Fruit fly (Drosophila melanogaster): ENCODE measurements around the gene Ge-1.
A peak's percentile ranks its signal among the peaks of the same experiment; 100 is the strongest.

Gene Ge-1

dm6 chr2L:11065106-11065878 is 35.4 kb downstream of the Ge-1 start (continued):
- TF ChIP-seq CG18619 (GFP tag; optimal IDR thresholded peaks at IDR 0.05) (peak; percentile 48), CG1603 (tag; optimal IDR thresholded peaks at IDR 0.05) (no peak), CG6765 (GFP tag; optimal IDR thresholded peaks at IDR 0.05) (no peak), rib (GFP tag; IDR thresholded peaks at IDR 0.05) (0 out of 2 replicates have a peak, but pooled peaks have one; percentile 34), Camta (GFP tag; optimal IDR thresholded peaks at IDR 0.05) (no peak), nerfin-2 (GFP tag; IDR thresholded peaks at IDR 0.05; ENCODE audit: partially characterized antibody) (no peak), CG8290 (GFP tag; optimal IDR thresholded peaks at IDR 0.05) (no peak), CG8290 (tag; optimal IDR thresholded peaks at IDR 0.05) (no peak), CG12659 (GFP tag; optimal IDR thresholded peaks at IDR 0.05) (peak; percentile 21), Stat92E (GFP tag; optimal IDR thresholded peaks at IDR 0.05) (no peak), CG18599 (GFP tag; optimal IDR thresholded peaks at IDR 0.05) (peak; percentile 71), CG3995 (GFP tag; optimal IDR thresholded peaks at IDR 0.05) (peak; percentile 2), CG6683 (GFP tag; optimal IDR thresholded peaks at IDR 0.05) (no peak), CG11696 (GFP tag; IDR thresholded peaks at IDR 0.05) (no peak), jumu (GFP tag; optimal IDR thresholded peaks at IDR 0.05) (no peak), sisA (GFP tag; IDR thresholded peaks at IDR 0.05) (no peak), kni (GFP tag; optimal IDR thresholded peaks at IDR 0.05) (no peak), Mad (GFP tag; optimal IDR thresholded peaks at IDR 0.05) (no peak), CG17385 (GFP tag; optimal IDR thresholded peaks at IDR 0.05) (peak; percentile 5), gsb-n (tag; optimal IDR thresholded peaks at IDR 0.05) (no peak), Hmr (GFP tag; optimal IDR thresholded peaks at IDR 0.05) (peak; percentile 73), CG3847 (GFP tag; IDR thresholded peaks at IDR 0.05) (peak; percentile 42), exex (tag; optimal IDR thresholded peaks at IDR 0.05) (peak; percentile 10), Deaf1 (tag; optimal IDR thresholded peaks at IDR 0.05) (no peak), trem (tag; optimal IDR thresholded peaks at IDR 0.05) (no peak), pb (GFP tag; optimal IDR thresholded peaks at IDR 0.05) (no peak), CG2875 (GFP tag; optimal IDR thresholded peaks at IDR 0.05) (no peak), gce (GFP tag; IDR thresholded peaks at IDR 0.05) (no peak), wek (GFP tag; optimal IDR thresholded peaks at IDR 0.05) (no peak), CG34376 (GFP tag; optimal IDR thresholded peaks at IDR 0.05) (no peak), cg (GFP tag; optimal IDR thresholded peaks at IDR 0.05) (no peak), Vsx1 (GFP tag; optimal IDR thresholded peaks at IDR 0.05) (peak; percentile 14), CG17912 (GFP tag; optimal IDR thresholded peaks at IDR 0.05) (no peak), Lim3 (GFP tag; IDR thresholded peaks at IDR 0.05) (no peak), CG4404 (GFP tag; IDR thresholded peaks at IDR 0.05) (no peak), Jarid2 (GFP tag; optimal IDR thresholded peaks at IDR 0.05) (no peak), dati (GFP tag; IDR thresholded peaks at IDR 0.05) (no peak), CkIIα-i1 (GFP tag; IDR thresholded peaks at IDR 0.05) (no peak), fru (optimal IDR thresholded peaks at IDR 0.05) (no peak), CG7556 (GFP tag; optimal IDR thresholded peaks at IDR 0.05) (peak; percentile 5), Gug (GFP tag; IDR thresholded peaks at IDR 0.05) (no peak), CG1792 (GFP tag; optimal IDR thresholded peaks at IDR 0.05) (no peak), Hr3 (GFP tag; optimal IDR thresholded peaks at IDR 0.05) (no peak), CG12104 (GFP tag; optimal IDR thresholded peaks at IDR 0.05) (no peak), stc (GFP tag; IDR thresholded peaks at IDR 0.05) (no peak), dpn (GFP tag; optimal IDR thresholded peaks at IDR 0.05) (no peak), CG43689 (GFP tag; IDR thresholded peaks at IDR 0.05) (0 out of 2 replicates have a peak, but pooled peaks have one; percentile 45), CG11723 (GFP tag; optimal IDR thresholded peaks at IDR 0.05) (no peak), CG9437 (GFP tag; optimal IDR thresholded peaks at IDR 0.05) (no peak), lab (GFP tag; optimal IDR thresholded peaks at IDR 0.05) (peak; percentile 65)

All from whole organism, embryonic.